Fruit fly (Drosophila melanogaster): ENCODE measurements around the gene Cpsf5.

dm6 chr3L:9460775-9461491, 50.1 kb downstream of the Cpsf5 start, which contains the start of the genes CG3434 and CG44838:
- TF ChIP-seq CG4318 (GFP tag; optimal IDR thresholded peaks at IDR 0.05) (peak; percentile 48), cyc (GFP tag; optimal IDR thresholded peaks at IDR 0.05) (peak; percentile 69), esn (GFP tag; optimal IDR thresholded peaks at IDR 0.05) (peak; percentile 82), CG16779 (tag; optimal IDR thresholded peaks at IDR 0.05) (peak; percentile 12), net (GFP tag; optimal IDR thresholded peaks at IDR 0.05) (peak; percentile 68), lz (GFP tag; optimal IDR thresholded peaks at IDR 0.05) (peak; percentile 74), Ets96B (tag; optimal IDR thresholded peaks at IDR 0.05) (peak; percentile 68), CG11294 (GFP tag; IDR thresholded peaks at IDR 0.05) (peak; percentile 52; the same call in 1 of the 2 replicates), Sox102F (GFP tag; optimal IDR thresholded peaks at IDR 0.05) (peak; percentile 62), CG6163 (GFP tag; IDR thresholded peaks at IDR 0.05) (peak; percentile 77), Ets21C (GFP tag; optimal IDR thresholded peaks at IDR 0.05) (peak; percentile 46)
